Worm (Caenorhabditis elegans) whole organism, late embryonic: ENCODE measurements around the gene fli-1.

Source experiments
- ahr-1 ChIP-seq: sonication (generic microtip); optimal IDR thresholded peaks from 2 replicates; lab custom pipeline; 2016; ENCODE audit warnings: missing genetic modification characterization, missing compliant biosample characterization
- ama-1 ChIP-seq: fragments of 150-350 bp; optimal IDR thresholded peaks from 2 replicates; lab custom pipeline; 2014
- hlh-30 ChIP-seq: sonication (generic microtip); optimal IDR thresholded peaks from 2 replicates; lab custom pipeline; 2017; ENCODE audit warnings: antibody characterized with exemption, missing genetic modification characterization, missing compliant biosample characterization; ENCODE audit not compliant: insufficient read depth
- nhr-11 ChIP-seq: fragments of 150-350 bp; optimal IDR thresholded peaks from 2 replicates; lab custom pipeline; 2014; ENCODE audit warnings: missing biosample characterization, missing genetic modification characterization
- pqm-1 ChIP-seq: sonication (generic microtip); optimal IDR thresholded peaks from 2 replicates; lab custom pipeline; 2016; ENCODE audit warnings: missing genetic modification characterization, missing compliant biosample characterization

- TF ChIP-seq pqm-1 (tag; lab: Kevin White, UChicago) (no peak), nhr-11 (tag; lab: Kevin White, UChicago) (no peak), ahr-1 (tag; lab: Kevin White, UChicago) (no peak), hlh-30 (tag; lab: Kevin White, UChicago) (no peak), ama-1 (no peak)
Measured at ce11 chrIII:8731310-8731709, 47.8 kb upstream of the fli-1 start, which contains the start of gene ZK370.4.
